Worm (Caenorhabditis elegans) whole organism, late embryonic: ENCODE measurements around the gene C38D4.7.

Experiments used
- Y22D7AL.16 ChIP-seq: sonication (generic microtip); optimal IDR thresholded peaks from 2 replicates; lab custom pipeline; 2016; ENCODE audit warnings: missing genetic modification characterization, missing compliant biosample characterization
- ceh-45 ChIP-seq: fragments of 200-800 bp; sonication (Bioruptor generic); IDR thresholded peaks from 2 replicates; pipeline ENCODE4 v1.3.6; 2022; ENCODE audit warnings: missing genetic modification reagents, missing genetic modification characterization, missing compliant biosample characterization
- nhr-11 ChIP-seq: fragments of 150-350 bp; optimal IDR thresholded peaks from 2 replicates; lab custom pipeline; 2014; ENCODE audit warnings: missing biosample characterization, missing genetic modification characterization
- pag-3 ChIP-seq: sonication (generic microtip); optimal IDR thresholded peaks from 2 replicates; lab custom pipeline; 2016; ENCODE audit warnings: missing compliant biosample characterization, missing genetic modification characterization, borderline replicate concordance
- pros-1 ChIP-seq: fragments of 150-350 bp; optimal IDR thresholded peaks from 2 replicates; lab custom pipeline; 2014; ENCODE audit warnings: missing biosample characterization, missing genetic modification reagents, missing genetic modification characterization
- sox-2 ChIP-seq: fragments of 200-800 bp; sonication (Bioruptor generic); IDR thresholded peaks from 2 replicates; pipeline ENCODE4 v1.3.6; 2022; ENCODE audit warnings: missing genetic modification reagents, missing genetic modification characterization, missing compliant biosample characterization
- tbx-2 ChIP-seq: sonication (generic microtip); optimal IDR thresholded peaks from 2 replicates; lab custom pipeline; 2016; ENCODE audit warnings: missing genetic modification characterization, missing compliant biosample characterization

DNA sequence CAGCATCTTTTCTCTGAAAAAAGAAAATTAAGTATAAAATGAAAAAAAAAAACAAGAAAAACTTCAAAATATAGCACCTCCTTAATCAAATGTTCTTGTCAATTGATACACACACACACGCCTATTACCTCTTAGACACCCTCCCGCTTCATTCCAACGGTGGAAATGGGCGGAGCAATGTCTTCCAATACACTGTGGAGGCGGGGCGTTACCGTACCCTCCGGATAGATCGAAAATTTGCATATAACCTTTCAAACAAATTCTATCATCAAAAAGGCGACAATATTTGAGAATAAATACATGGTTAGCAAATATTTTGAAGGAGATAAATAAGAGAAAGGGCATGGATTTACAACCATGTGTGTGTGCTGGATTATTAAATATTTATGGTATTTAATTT is 3.0 kb downstream of the C38D4.7 start:
- TF ChIP-seq tbx-2 (tag; lab: Kevin White, UChicago): no peak
- no peak for TF ChIP-seq sox-2
- no peak for TF ChIP-seq Y22D7AL.16 (tag; lab: Kevin White, UChicago)
- TF ChIP-seq ceh-45 (GFP tag; lab: Robert Waterston, UW): no peak
- no peak for TF ChIP-seq pros-1 (tag; lab: Kevin White, UChicago)
- no peak for TF ChIP-seq nhr-11
- TF ChIP-seq pag-3: no peak
